Worm (Caenorhabditis elegans): ENCODE results near the gene W03C9.8.

The W03C9.8 gene

ce11 chrII:11915770-11916554 lies 32.6 kb upstream of the W03C9.8 start, which contains the start of the genes vps-15 and hmg-12 (continued):
- TF ChIP-seq ztf-7 (tag; optimal IDR thresholded peaks at IDR 0.05) (peak; percentile 9), dve-1 (tag; optimal IDR thresholded peaks at IDR 0.05; ENCODE audit: insufficient read depth) (no peak), Y5F2A.4 (GFP tag; optimal IDR thresholded peaks at IDR 0.05) (no peak), spr-1 (tag; optimal IDR thresholded peaks at IDR 0.05) (no peak)

- TF ChIP-seq hif-1 (tag; optimal IDR thresholded peaks at IDR 0.05): no peak
- peak; percentile 72 for TF ChIP-seq lim-7 (GFP tag; IDR thresholded peaks at IDR 0.05)
- 0 out of 2 replicates have a peak, but pooled peaks have one; percentile 3 for TF ChIP-seq lin-38 (GFP tag; IDR thresholded peaks at IDR 0.05)
Observed at ce11 chrII:11916555-11916941, 32.0 kb upstream of the W03C9.8 start.

ce11 chrII:11916945-11917344 lies 31.6 kb upstream of the W03C9.8 start:
- TF ChIP-seq Y5F2A.4 (GFP tag; optimal IDR thresholded peaks at IDR 0.05) (peak; percentile 52), vab-7 (GFP tag; IDR thresholded peaks at IDR 0.05) (no peak), lin-38 (GFP tag; IDR thresholded peaks at IDR 0.05) (0 out of 2 replicates have a peak, but pooled peaks have one; percentile 2), set-16 (GFP tag; IDR thresholded peaks at IDR 0.05) (peak; percentile 83), egl-27 (tag; optimal IDR thresholded peaks at IDR 0.05) (no peak), daf-8 (GFP tag; IDR thresholded peaks at IDR 0.05) (no peak), madf-9 (GFP tag; conservative IDR thresholded peaks at IDR 0.05) (0 out of 2 replicates have a peak, but pooled peaks have one; percentile 5), aha-1 (tag) (no peak), ceh-28 (tag; optimal IDR thresholded peaks at IDR 0.05) (no peak), lir-3 (tag; optimal IDR thresholded peaks at IDR 0.05) (no peak)

ce11 chrII:11917530-11917952 lies 31.0 kb upstream of the W03C9.8 start:
- TF ChIP-seq skn-1 (tag; optimal IDR thresholded peaks at IDR 0.05) (no peak), nhr-25 (tag; optimal IDR thresholded peaks at IDR 0.05; ENCODE audit: borderline replicate concordance, insufficient read depth) (no peak), snpc-1.2 (GFP tag; IDR thresholded peaks at IDR 0.05) (peak; percentile 68; the same call in 1 of the 2 replicates), dmd-8 (GFP tag; IDR thresholded peaks at IDR 0.05) (0 out of 2 replicates have a peak, but pooled peaks have one; percentile 56), mes-2 (tag; optimal IDR thresholded peaks at IDR 0.05; ENCODE audit: poor library complexity, severe bottlenecking) (peak; percentile 34), zag-1 (tag; optimal IDR thresholded peaks at IDR 0.05) (no peak), lin-29 (GFP tag; IDR thresholded peaks at IDR 0.05) (0 out of 2 replicates have a peak, but pooled peaks have one; percentile 30), daf-19 (GFP tag; conservative IDR thresholded peaks at IDR 0.05) (no peak), spr-1 (tag; optimal IDR thresholded peaks at IDR 0.05) (peak; percentile 36), aha-1 (tag) (no peak), nhr-41 (GFP tag; IDR thresholded peaks at IDR 0.05) (no peak), cey-2 (tag; optimal IDR thresholded peaks at IDR 0.05; ENCODE audit: borderline replicate concordance, insufficient read depth) (no peak), ztf-7 (tag; optimal IDR thresholded peaks at IDR 0.05) (no peak), ctbp-1 (GFP tag; IDR thresholded peaks at IDR 0.05) (0 out of 2 replicates have a peak, but pooled peaks have one; percentile 27), unc-130 (GFP tag; optimal IDR thresholded peaks at IDR 0.05) (peak; percentile 38), lin-38 (GFP tag; IDR thresholded peaks at IDR 0.05) (peak; percentile 75), mdl-1 (tag; optimal IDR thresholded peaks at IDR 0.05) (no peak), pha-4 (GFP tag; IDR thresholded peaks at IDR 0.05) (peak; percentile 69; the same call in 1 of the 2 replicates), pha-4 (tag; optimal IDR thresholded peaks at IDR 0.05) (no peak), egl-43 (GFP tag; IDR thresholded peaks at IDR 0.05) (0 out of 2 replicates have a peak, but pooled peaks have one; percentile 15), daf-8 (GFP tag; IDR thresholded peaks at IDR 0.05) (0 out of 2 replicates have a peak, but pooled peaks have one; percentile 65), lin-1 (GFP tag; IDR thresholded peaks at IDR 0.05) (peak; percentile 80), nhr-111 (GFP tag; optimal IDR thresholded peaks at IDR 0.05) (peak; percentile 8), daf-16 (GFP tag; optimal IDR thresholded peaks at IDR 0.05) (peak in 1 of 2 experiments; percentile 14), daf-16 (tag; optimal IDR thresholded peaks at IDR 0.05) (no peak), F49E8.2 (tag; optimal IDR thresholded peaks at IDR 0.05; ENCODE audit: borderline replicate concordance) (peak; percentile 87), saeg-2 (GFP tag; IDR thresholded peaks at IDR 0.05) (0 out of 2 replicates have a peak, but pooled peaks have one; percentile 55), nhr-42 (GFP tag; IDR thresholded peaks at IDR 0.05) (no peak), madf-5 (GFP tag; IDR thresholded peaks at IDR 0.05) (peak in 1 of 2 experiments; percentile 22; a peak in 1 of 4 replicates), Y5F2A.4 (GFP tag; optimal IDR thresholded peaks at IDR 0.05) (peak; percentile 53), zfp-3 (GFP tag; conservative IDR thresholded peaks at IDR 0.05) (0 out of 2 replicates have a peak, but pooled peaks have one; percentile 19), ama-1 (optimal IDR thresholded peaks at IDR 0.05) (peak; percentile 48)
